Worm (Caenorhabditis elegans) whole organism, midembryonic: Measurements from ENCODE around the gene athp-2.
A peak's percentile ranks its signal among the peaks of the same experiment; 100 is the strongest.

ENCODE experiments used
- cog-1 ChIP-seq: sonication (generic microtip); optimal IDR thresholded peaks from 2 replicates; lab custom pipeline; 2016; ENCODE audit warnings: missing genetic modification characterization, missing compliant biosample characterization
- flt-1 ChIP-seq: fragments of 200-800 bp; sonication (Bioruptor generic); IDR thresholded peaks from 2 replicates; pipeline ENCODE4 v1.3.6; 2022; ENCODE audit warnings: missing genetic modification characterization, missing compliant biosample characterization
- klf-2 ChIP-seq: fragments of 200-800 bp; sonication (Bioruptor generic); conservative IDR thresholded peaks from 2 replicates; pipeline ENCODE4 v1.3.6; 2022; ENCODE audit warnings: missing genetic modification reagents, missing genetic modification characterization, missing compliant biosample characterization
- med-1 ChIP-seq: sonication (generic microtip); optimal IDR thresholded peaks from 2 replicates; lab custom pipeline; 2017; ENCODE audit warnings: missing genetic modification characterization, mild to moderate bottlenecking, missing compliant biosample characterization, antibody characterized with exemption, missing genetic modification reagents; ENCODE audit not compliant: insufficient read depth
- ref-1 ChIP-seq: fragments of 200-800 bp; sonication (Bioruptor generic); conservative IDR thresholded peaks from 2 replicates; pipeline ENCODE4 v1.3.6; 2022; ENCODE audit warnings: missing genetic modification reagents, missing genetic modification characterization, missing compliant biosample characterization
- tab-1 ChIP-seq: fragments of 200-800 bp; sonication (Bioruptor generic); IDR thresholded peaks from 2 replicates; pipeline ENCODE4 v1.3.6; 2022; ENCODE audit warnings: missing genetic modification characterization, missing compliant biosample characterization
- ztf-23 ChIP-seq: fragments of 200-800 bp; sonication (Bioruptor generic); IDR thresholded peaks from 2 replicates; pipeline ENCODE4 v1.3.6; 2022; ENCODE audit warnings: missing genetic modification reagents, missing genetic modification characterization, missing compliant biosample characterization
- ztf-29 ChIP-seq: fragments of 200-800 bp; sonication (Bioruptor generic); IDR thresholded peaks from 2 replicates; pipeline ENCODE4 v1.3.6; 2022; ENCODE audit warnings: missing genetic modification reagents, missing genetic modification characterization, missing compliant biosample characterization

ce11 chrII:4299227-4299703 is 40.7 kb upstream of the athp-2 start, which contains the start of gene sco-1:
- TF ChIP-seq tab-1 (GFP tag; lab: Robert Waterston, UW) (no peak), ref-1 (GFP tag; lab: Robert Waterston, UW) (no peak), ztf-29 (GFP tag; lab: Robert Waterston, UW) (no peak), flt-1 (peak; percentile 83), cog-1 (tag; lab: Kevin White, UChicago) (peak; percentile 25), med-1 (no peak), ztf-23 (peak; percentile 77), klf-2 (GFP tag; lab: Robert Waterston, UW) (no peak)
